Fruit fly (Drosophila melanogaster): ENCODE results near the gene CG4766.

- TF ChIP-seq h (GFP tag; optimal IDR thresholded peaks at IDR 0.05) (no peak), Dif (GFP tag; optimal IDR thresholded peaks at IDR 0.05; ENCODE audit: partially characterized antibody) (no peak), N (GFP tag; optimal IDR thresholded peaks at IDR 0.05) (no peak), sage (GFP tag; optimal IDR thresholded peaks at IDR 0.05) (no peak), br (GFP tag; optimal IDR thresholded peaks at IDR 0.05) (no peak), CG32264 (GFP tag; optimal IDR thresholded peaks at IDR 0.05) (no peak), pan (optimal IDR thresholded peaks at IDR 0.05) (no peak), Sp1 (GFP tag; optimal IDR thresholded peaks at IDR 0.05) (no peak), brk (GFP tag; optimal IDR thresholded peaks at IDR 0.05) (no peak), sv (GFP tag; optimal IDR thresholded peaks at IDR 0.05) (no peak), psq (GFP tag; optimal IDR thresholded peaks at IDR 0.05) (no peak), HLH106 (tag; optimal IDR thresholded peaks at IDR 0.05) (no peak), OdsH (GFP tag; optimal IDR thresholded peaks at IDR 0.05) (no peak)
Observed at dm6 chrX:6032826-6033225, 32.2 kb upstream of the CG4766 start.
